Worm (Caenorhabditis elegans) whole organism, late embryonic: ENCODE data around the gene col-142.

Source experiments
- ceh-34 ChIP-seq: sonication (generic microtip); optimal IDR thresholded peaks from 2 replicates; lab custom pipeline; 2016; ENCODE audit warnings: mild to moderate bottlenecking, missing genetic modification characterization, missing compliant biosample characterization
- dve-1 ChIP-seq: sonication (generic microtip); optimal IDR thresholded peaks from 2 replicates; lab custom pipeline; 2017; ENCODE audit warnings: antibody characterized with exemption, mild to moderate bottlenecking, missing genetic modification characterization, missing compliant biosample characterization
- syd-9 ChIP-seq: sonication (generic microtip); optimal IDR thresholded peaks from 2 replicates; lab custom pipeline; 2016; ENCODE audit warnings: mild to moderate bottlenecking, missing genetic modification characterization, moderate library complexity, missing compliant biosample characterization
- unc-55 ChIP-seq: sonication (generic microtip); optimal IDR thresholded peaks from 2 replicates; lab custom pipeline; 2017; ENCODE audit warnings: missing biosample characterization, missing genetic modification reagents, missing genetic modification characterization

DNA sequence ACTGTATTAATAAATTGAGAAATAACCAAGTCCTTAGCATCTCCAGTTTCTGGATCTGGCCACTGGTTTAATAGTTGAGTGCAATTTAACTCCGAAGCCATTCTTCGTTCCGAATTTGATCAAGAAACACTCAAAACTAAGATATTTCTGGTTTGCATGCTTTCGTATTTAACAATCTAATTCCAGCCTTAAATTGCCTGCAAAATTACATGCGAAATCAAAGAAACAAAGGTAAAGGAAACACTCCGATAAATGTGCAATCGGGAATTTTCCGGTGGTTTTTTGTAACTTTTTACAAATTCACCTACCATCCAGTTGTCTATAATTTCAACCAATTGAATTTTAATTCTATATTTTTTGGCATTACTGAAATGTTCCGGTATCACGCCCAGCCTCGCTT, 29.1 kb upstream of the col-142 start, which contains the start of gene dmsr-10:
- TF ChIP-seq dve-1 (tag; lab: Kevin White, UChicago): no peak
- no peak for TF ChIP-seq ceh-34 (tag; lab: Kevin White, UChicago)
- no peak for TF ChIP-seq syd-9 (tag; lab: Kevin White, UChicago)
- TF ChIP-seq unc-55: no peak
